Worm (Caenorhabditis elegans) whole organism, L1 larva: ENCODE measurements around the gene hif-1.
A peak's percentile ranks its signal among the peaks of the same experiment; 100 is the strongest.

ENCODE experiments used
- C04F5.9 ChIP-seq: sonication (generic microtip); optimal IDR thresholded peaks from 2 replicates; lab custom pipeline; 2016; ENCODE audit warnings: missing genetic modification characterization, missing compliant biosample characterization
- C34B4.2 ChIP-seq: sonication (generic microtip); optimal IDR thresholded peaks from 2 replicates; lab custom pipeline; 2017; ENCODE audit warnings: mild to moderate bottlenecking, missing genetic modification characterization, missing compliant biosample characterization
- Y116A8C.19 ChIP-seq: sonication (generic microtip); optimal IDR thresholded peaks from 2 replicates; lab custom pipeline; 2016; ENCODE audit warnings: missing compliant biosample characterization, missing genetic modification characterization, borderline replicate concordance
- aha-1 ChIP-seq: fragments of 150-350 bp; optimal IDR thresholded peaks from 2 replicates; lab custom pipeline; 2014; ENCODE audit warnings: missing biosample characterization, missing genetic modification characterization
- aly-2 ChIP-seq: fragments of 150-350 bp; optimal IDR thresholded peaks from 2 replicates; lab custom pipeline; 2014; ENCODE audit warnings: missing biosample characterization, missing genetic modification characterization
- ama-1 ChIP-seq: fragments of 150-350 bp; optimal IDR thresholded peaks from 2 replicates; lab custom pipeline; 2014
- ceh-82 ChIP-seq, 3 experiments: fragments of 150-350 bp in 1 of 3; sonication (generic microtip) in 2 of 3; optimal IDR thresholded peaks; 2 replicates each; lab custom pipeline; 2014 to 2017; ENCODE audit warnings: missing biosample characterization in 3 of 3, missing genetic modification characterization in 3 of 3
- ces-1 ChIP-seq: fragments of 150-350 bp; optimal IDR thresholded peaks from 2 replicates; lab custom pipeline; 2014; ENCODE audit warnings: missing biosample characterization, missing genetic modification reagents, missing genetic modification characterization
- dpl-1 ChIP-seq, 3 experiments: fragments of 150-350 bp in 2 of 3; sonication (generic microtip) in 1 of 3; optimal IDR thresholded peaks; 2 replicates each; lab custom pipeline; 2014 to 2017; ENCODE audit warnings: missing biosample characterization in 3 of 3, missing genetic modification characterization in 3 of 3, missing genetic modification reagents in 3 of 3
- egl-13 ChIP-seq: sonication (generic microtip); optimal IDR thresholded peaks from 2 replicates; lab custom pipeline; 2016; ENCODE audit warnings: missing genotype, missing genetic modification reagents, missing genetic modification characterization, missing compliant biosample characterization
- elt-2 ChIP-seq: sonication (generic microtip); optimal IDR thresholded peaks from 2 replicates; lab custom pipeline; 2016; ENCODE audit warnings: missing genetic modification characterization, mild to moderate bottlenecking, inconsistent platforms, missing compliant biosample characterization, missing genetic modification reagents
- elt-3 ChIP-seq, 6 experiments: fragments of 150-350 bp in 1 of 6; sonication (generic microtip); optimal IDR thresholded peaks; 2 replicates each; lab custom pipeline; 2017 to 2018; ENCODE audit warnings: missing biosample characterization in 6 of 6, missing genetic modification characterization in 6 of 6, inconsistent platforms in 1 of 6
- fkh-4 ChIP-seq: sonication (generic microtip); optimal IDR thresholded peaks from 2 replicates; lab custom pipeline; 2016; ENCODE audit warnings: missing compliant biosample characterization, missing genetic modification characterization, borderline replicate concordance
- fos-1 ChIP-seq: fragments of 150-350 bp; optimal IDR thresholded peaks from 2 replicates; lab custom pipeline; 2014; ENCODE audit warnings: missing biosample characterization, missing genetic modification characterization
- hlh-17 ChIP-seq: fragments of 200-800 bp; sonication (Bioruptor generic); optimal IDR thresholded peaks from 2 replicates; lab custom pipeline; 2018; ENCODE audit warnings: missing genetic modification characterization, mild to moderate bottlenecking, missing compliant biosample characterization, moderate library complexity, borderline replicate concordance
- irx-1 ChIP-seq: sonication (generic microtip); optimal IDR thresholded peaks from 2 replicates; lab custom pipeline; 2016; ENCODE audit warnings: missing genetic modification characterization, missing compliant biosample characterization
- jun-1 ChIP-seq: fragments of 150-350 bp; optimal IDR thresholded peaks from 2 replicates; lab custom pipeline; 2014; ENCODE audit warnings: missing biosample characterization, missing genetic modification reagents, missing genetic modification characterization
- lin-13 ChIP-seq: fragments of 150-350 bp; optimal IDR thresholded peaks from 2 replicates; lab custom pipeline; 2014; ENCODE audit warnings: missing biosample characterization, missing genetic modification reagents, missing genetic modification characterization
- lin-15B ChIP-seq: fragments of 150-350 bp; sonication (generic microtip); optimal IDR thresholded peaks from 3 replicates; lab custom pipeline; 2014; ENCODE audit warnings: missing biosample characterization, missing genetic modification characterization
- lin-39 ChIP-seq: fragments of 150-350 bp; optimal IDR thresholded peaks from 2 replicates; lab custom pipeline; 2014; ENCODE audit warnings: missing biosample characterization, missing genetic modification reagents, missing genetic modification characterization
- lir-3 ChIP-seq: sonication (generic microtip); optimal IDR thresholded peaks from 2 replicates; lab custom pipeline; 2016; ENCODE audit warnings: mild to moderate bottlenecking, missing genetic modification characterization, moderate library complexity, missing compliant biosample characterization; ENCODE audit not compliant: poor library complexity
- lsy-2 ChIP-seq, 2 experiments: fragments of 150-350 bp; optimal IDR thresholded peaks; 2 replicates each; lab custom pipeline; 2014; ENCODE audit warnings: missing biosample characterization in 2 of 2, missing genetic modification characterization in 2 of 2
- mef-2 ChIP-seq: fragments of 150-350 bp; optimal IDR thresholded peaks from 2 replicates; lab custom pipeline; 2014; ENCODE audit warnings: missing biosample characterization, missing genetic modification characterization
- nhr-11 ChIP-seq: fragments of 150-350 bp; optimal IDR thresholded peaks from 2 replicates; lab custom pipeline; 2014; ENCODE audit warnings: missing biosample characterization, missing genetic modification characterization
- nhr-19 ChIP-seq: fragments of 200-800 bp; sonication (Bioruptor generic); conservative IDR thresholded peaks from 2 replicates; pipeline ENCODE4 v1.3.6; 2022; ENCODE audit warnings: missing genetic modification characterization, missing compliant biosample characterization
- nhr-20 ChIP-seq: sonication (generic microtip); optimal IDR thresholded peaks from 2 replicates; lab custom pipeline; 2016; ENCODE audit warnings: mild to moderate bottlenecking, missing genetic modification characterization, missing compliant biosample characterization
- nhr-47 ChIP-seq: sonication (generic microtip); optimal IDR thresholded peaks from 2 replicates; lab custom pipeline; 2016; ENCODE audit warnings: mild to moderate bottlenecking, missing genetic modification characterization, moderate library complexity, missing compliant biosample characterization
- nhr-71 ChIP-seq: sonication (generic microtip); optimal IDR thresholded peaks from 2 replicates; lab custom pipeline; 2016; ENCODE audit warnings: mild to moderate bottlenecking, missing genetic modification characterization, moderate library complexity, missing compliant biosample characterization
- nhr-77 ChIP-seq: fragments of 150-350 bp; optimal IDR thresholded peaks from 2 replicates; lab custom pipeline; 2014; ENCODE audit warnings: missing biosample characterization, missing genetic modification characterization
- nhr-85 ChIP-seq: sonication (generic microtip); peaks from one replicate; lab custom pipeline; 2016; ENCODE audit warnings: missing genetic modification characterization, inconsistent platforms, missing compliant biosample characterization
- rnt-1 ChIP-seq: sonication (generic microtip); optimal IDR thresholded peaks from 2 replicates; lab custom pipeline; 2016; ENCODE audit warnings: mild to moderate bottlenecking, missing genetic modification characterization, moderate library complexity, missing compliant biosample characterization
- skn-1 ChIP-seq: fragments of 150-350 bp; optimal IDR thresholded peaks from 2 replicates; lab custom pipeline; 2014; ENCODE audit warnings: missing biosample characterization, missing genetic modification characterization
- sox-4 ChIP-seq: sonication (generic microtip); optimal IDR thresholded peaks from 2 replicates; lab custom pipeline; 2016; ENCODE audit warnings: missing genetic modification characterization, missing compliant biosample characterization
- sptf-1 ChIP-seq: fragments of 150-350 bp; optimal IDR thresholded peaks from 2 replicates; lab custom pipeline; 2014; ENCODE audit warnings: missing biosample characterization, missing genetic modification characterization
- swsn-7 ChIP-seq: sonication (generic microtip); optimal IDR thresholded peaks from 2 replicates; lab custom pipeline; 2016; ENCODE audit warnings: missing genetic modification characterization, missing compliant biosample characterization
- tbx-2 ChIP-seq: sonication (generic microtip); optimal IDR thresholded peaks from 2 replicates; lab custom pipeline; 2016; ENCODE audit warnings: missing genetic modification characterization, missing compliant biosample characterization
- unc-130 ChIP-seq: fragments of 150-350 bp; optimal IDR thresholded peaks from 2 replicates; lab custom pipeline; 2017; ENCODE audit warnings: missing biosample characterization, missing genetic modification characterization, inconsistent platforms
- unc-30 ChIP-seq: sonication (generic microtip); optimal IDR thresholded peaks from 2 replicates; lab custom pipeline; 2017; ENCODE audit warnings: missing biosample characterization, missing genetic modification characterization
- unc-86 ChIP-seq: sonication (generic microtip); optimal IDR thresholded peaks from 2 replicates; lab custom pipeline; 2016; ENCODE audit warnings: missing genetic modification characterization, missing compliant biosample characterization
- unc-98 ChIP-seq: fragments of 200-800 bp; sonication (Bioruptor generic); IDR thresholded peaks from 2 replicates; pipeline ENCODE4 v1.3.6; 2022; ENCODE audit warnings: missing genetic modification characterization, missing compliant biosample characterization
- vab-15 ChIP-seq: sonication (generic microtip); optimal IDR thresholded peaks from 2 replicates; lab custom pipeline; 2017; ENCODE audit warnings: missing genotype, mild to moderate bottlenecking, missing genetic modification characterization, missing compliant biosample characterization
- zip-4 ChIP-seq: fragments of 200-800 bp; sonication (Bioruptor generic); optimal IDR thresholded peaks from 2 replicates; lab custom pipeline; 2018; ENCODE audit warnings: mild to moderate bottlenecking, missing genetic modification characterization, moderate library complexity, missing compliant biosample characterization
- ztf-11 ChIP-seq, 2 experiments: sonication (generic microtip); optimal IDR thresholded peaks; 2 replicates each; lab custom pipeline; 2016 to 2017; ENCODE audit warnings: missing genetic modification characterization in 2 of 2, missing biosample characterization in 1 of 2, missing compliant biosample characterization in 1 of 2

The hif-1 gene

ce11 chrV:20780400-20780799 is at the start of gene hif-1:
Gene hif-1, plus strand, starts transcription at chrV:20780407.
- TF ChIP-seq rnt-1 (peak; percentile 13), swsn-7 (tag; lab: Kevin White, UChicago) (no peak), lsy-2 (tag; optimal IDR thresholded peaks at IDR 0.05; lab: Kevin White, UChicago) (peak in 1 of 2 experiments; percentile 57), lin-39 (no peak), mef-2 (tag; lab: Kevin White, UChicago) (no peak), ceh-82 (tag; optimal IDR thresholded peaks at IDR 0.05; lab: Kevin White, UChicago) (no peak), nhr-19 (GFP tag; lab: Robert Waterston, UW) (no peak), tbx-2 (tag; lab: Kevin White, UChicago) (no peak), lin-13 (GFP tag; lab: Kevin White, UChicago) (no peak), ama-1 (no peak), C34B4.2 (tag; lab: Kevin White, UChicago) (no peak), egl-13 (tag; lab: Kevin White, UChicago) (peak; percentile 31), lin-15B (tag; lab: Kevin White, UChicago) (no peak), ces-1 (GFP tag; lab: Kevin White, UChicago) (no peak)

DNA sequence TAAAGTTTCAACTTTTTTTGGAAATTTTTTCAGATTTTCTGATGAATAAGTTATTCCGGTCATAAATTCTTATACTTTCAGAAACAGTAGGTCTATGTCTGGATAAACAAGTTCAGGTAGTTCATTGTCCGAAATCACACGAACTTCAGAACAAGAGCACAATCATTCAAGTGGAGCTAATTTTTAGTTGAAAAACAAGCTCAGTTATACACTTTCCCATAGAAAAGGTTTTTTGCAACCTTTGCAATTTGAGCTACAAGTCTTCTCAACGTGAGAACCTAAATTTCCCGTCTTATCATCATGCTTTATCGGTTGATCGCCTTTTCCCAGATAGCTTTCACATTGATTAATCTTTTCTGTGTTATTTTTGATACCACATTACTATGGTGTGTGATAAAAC is 48.4 kb upstream of the hif-1 start, which contains the start of gene srxa-1:
srxa-1 (plus strand) TSS at position 301 of the 400 bp plus-strand sequence.
- TF ChIP-seq lir-3 = no peak
- no peak for TF ChIP-seq Y116A8C.19 (tag; lab: Kevin White, UChicago)
- TF ChIP-seq unc-86 = no peak
- TF ChIP-seq irx-1 (tag; lab: Kevin White, UChicago) = no peak
- no peak for TF ChIP-seq hlh-17 (GFP tag; lab: Kevin White, UChicago)
- TF ChIP-seq nhr-47 (tag; lab: Kevin White, UChicago) = no peak
- no peak for TF ChIP-seq nhr-11 (tag; lab: Kevin White, UChicago)
- TF ChIP-seq ztf-11 (tag; optimal IDR thresholded peaks at IDR 0.05; lab: Kevin White, UChicago) = no peak
- TF ChIP-seq unc-130 (tag; lab: Kevin White, UChicago) = no peak
- TF ChIP-seq fkh-4 (tag; lab: Kevin White, UChicago) = no peak
- no peak for TF ChIP-seq jun-1
- no peak for TF ChIP-seq fos-1 (tag; lab: Kevin White, UChicago)
- no peak for TF ChIP-seq sptf-1 (tag; lab: Kevin White, UChicago)
- TF ChIP-seq nhr-85 = no peak
- no peak for TF ChIP-seq nhr-77 (tag; lab: Kevin White, UChicago)
- no peak for TF ChIP-seq zip-4
- no peak for TF ChIP-seq nhr-71 (tag; lab: Kevin White, UChicago)
- no peak for TF ChIP-seq vab-15 (tag; lab: Kevin White, UChicago)
- TF ChIP-seq, all 84 proteins: peak for 0

ce11 chrV:20734658-20735057 is 45.5 kb upstream of the hif-1 start, which contains the start of gene srxa-6:
Gene srxa-6, plus strand, starts transcription at chrV:20734958.
- TF ChIP-seq ztf-11 (tag; optimal IDR thresholded peaks at IDR 0.05; lab: Kevin White, UChicago) (no peak), elt-2 (no peak), aly-2 (tag; lab: Kevin White, UChicago) (no peak), nhr-20 (tag; lab: Kevin White, UChicago) (no peak), lin-15B (tag; lab: Kevin White, UChicago) (no peak), rnt-1 (no peak), unc-98 (no peak), elt-3 (tag; optimal IDR thresholded peaks at IDR 0.05; lab: Kevin White, UChicago) (no peak), jun-1 (no peak), lsy-2 (tag; optimal IDR thresholded peaks at IDR 0.05; lab: Kevin White, UChicago) (no peak), unc-86 (no peak), egl-13 (tag; lab: Kevin White, UChicago) (no peak), aha-1 (tag; lab: Kevin White, UChicago) (no peak), nhr-11 (tag; lab: Kevin White, UChicago) (no peak), unc-30 (tag; lab: Kevin White, UChicago) (no peak), skn-1 (tag; lab: Kevin White, UChicago) (no peak), C04F5.9 (no peak), nhr-71 (tag; lab: Kevin White, UChicago) (no peak), sox-4 (tag; lab: Kevin White, UChicago) (no peak), dpl-1 (GFP tag; optimal IDR thresholded peaks at IDR 0.05; lab: Kevin White, UChicago) (no peak)
